Worm (Caenorhabditis elegans) whole organism, young adult: Measurements from ENCODE around the gene natb-1.

Experiments used
- C17E4.6 ChIP-seq: fragments of 200-800 bp; sonication (Bioruptor generic); IDR thresholded peaks from 2 replicates; pipeline ENCODE4 v1.3.6; 2022; ENCODE audit warnings: missing genetic modification reagents, missing genetic modification characterization, missing compliant biosample characterization
- F37B4.10 ChIP-seq: fragments of 200-800 bp; sonication (Bioruptor generic); IDR thresholded peaks from 2 replicates; pipeline ENCODE4 v1.3.6; 2022; ENCODE audit warnings: missing genetic modification characterization, missing compliant biosample characterization
- F49E8.2 ChIP-seq: sonication (generic microtip); optimal IDR thresholded peaks from 3 replicates; lab custom pipeline; 2017; ENCODE audit warnings: missing genetic modification characterization, mild to moderate bottlenecking, missing compliant biosample characterization, antibody characterized with exemption, moderate library complexity; ENCODE audit not compliant: insufficient read depth
- K12H6.12 ChIP-seq: fragments of 200-800 bp; sonication (Bioruptor generic); optimal IDR thresholded peaks from 2 replicates; lab custom pipeline; 2018; ENCODE audit warnings: mild to moderate bottlenecking, missing genetic modification characterization, missing compliant biosample characterization
- akir-1 ChIP-seq: fragments of 200-800 bp; sonication (Bioruptor generic); optimal IDR thresholded peaks from 2 replicates; lab custom pipeline; 2018; ENCODE audit warnings: mild to moderate bottlenecking, missing genetic modification characterization, moderate library complexity, missing compliant biosample characterization
- athp-1 ChIP-seq: sonication (generic microtip); optimal IDR thresholded peaks from 2 replicates; lab custom pipeline; 2017; ENCODE audit warnings: mild to moderate bottlenecking, missing genetic modification characterization, missing compliant biosample characterization
- bed-2 ChIP-seq: fragments of 200-800 bp; sonication (Bioruptor generic); IDR thresholded peaks from 2 replicates; pipeline ENCODE4 v1.3.6; 2022; ENCODE audit warnings: missing genetic modification reagents, missing genetic modification characterization, missing compliant biosample characterization
- ccch-3 ChIP-seq: fragments of 200-800 bp; sonication (Bioruptor generic); optimal IDR thresholded peaks from 2 replicates; lab custom pipeline; 2018; ENCODE audit warnings: mild to moderate bottlenecking, missing genetic modification characterization, missing compliant biosample characterization
- cebp-1 ChIP-seq, 2 experiments: fragments of 200-800 bp in 1 of 2; sonication (Bioruptor generic) in 1 of 2; sonication (generic microtip) in 1 of 2; IDR thresholded peaks in 1 of 2; optimal IDR thresholded peaks in 1 of 2; 2 replicates each; pipeline versions ENCODE4 v1.3.6 to Lab custom; 2017 to 2022; ENCODE audit warnings: missing compliant biosample characterization in 2 of 2, missing genetic modification characterization in 2 of 2, mild to moderate bottlenecking in 1 of 2, missing genetic modification reagents in 1 of 2, moderate library complexity in 1 of 2
- ceh-100 ChIP-seq: fragments of 200-800 bp; sonication (Bioruptor generic); IDR thresholded peaks from 2 replicates; pipeline ENCODE4 v1.3.6; 2022; ENCODE audit warnings: missing genetic modification reagents, missing genetic modification characterization, missing compliant biosample characterization
- ceh-79 ChIP-seq: sonication (generic microtip); optimal IDR thresholded peaks from 2 replicates; lab custom pipeline; 2017; ENCODE audit warnings: mild to moderate bottlenecking, missing genetic modification characterization, missing compliant biosample characterization
- ceh-91 ChIP-seq: fragments of 200-800 bp; sonication (Bioruptor generic); IDR thresholded peaks from 2 replicates; pipeline ENCODE4 v1.3.6; 2022; ENCODE audit warnings: missing genetic modification reagents, missing genetic modification characterization, missing compliant biosample characterization
- die-1 ChIP-seq: sonication (generic microtip); optimal IDR thresholded peaks from 2 replicates; lab custom pipeline; 2016; ENCODE audit warnings: missing genotype, mild to moderate bottlenecking, missing genetic modification characterization, missing compliant biosample characterization
- egrh-3 ChIP-seq: fragments of 200-800 bp; sonication (Bioruptor generic); IDR thresholded peaks from 2 replicates; pipeline ENCODE4 v1.3.6; 2022; ENCODE audit warnings: missing genetic modification reagents, missing genetic modification characterization, missing compliant biosample characterization
- ekl-4 ChIP-seq: fragments of 200-800 bp; sonication (Bioruptor generic); IDR thresholded peaks from 2 replicates; pipeline ENCODE4 v1.3.6; 2022; ENCODE audit warnings: missing genetic modification reagents, missing genetic modification characterization, missing compliant biosample characterization
- lsl-1 ChIP-seq: fragments of 200-800 bp; sonication (Bioruptor generic); optimal IDR thresholded peaks from 2 replicates; lab custom pipeline; 2018; ENCODE audit warnings: mild to moderate bottlenecking, missing genetic modification characterization, moderate library complexity, missing compliant biosample characterization
- lsy-27 ChIP-seq: sonication (generic microtip); optimal IDR thresholded peaks from 2 replicates; lab custom pipeline; 2017; ENCODE audit warnings: missing genetic modification characterization, mild to moderate bottlenecking, missing compliant biosample characterization, antibody characterized with exemption, missing genotype, borderline replicate concordance; ENCODE audit not compliant: insufficient read depth
- madf-3 ChIP-seq: fragments of 200-800 bp; sonication (Bioruptor generic); IDR thresholded peaks from 2 replicates; pipeline ENCODE4 v1.3.6; 2022; ENCODE audit warnings: missing genetic modification reagents, missing genetic modification characterization, missing compliant biosample characterization
- madf-6 ChIP-seq: fragments of 200-800 bp; sonication (Bioruptor generic); IDR thresholded peaks from 2 replicates; pipeline ENCODE4 v1.3.6; 2022; ENCODE audit warnings: missing genetic modification reagents, missing genetic modification characterization, missing compliant biosample characterization
- madf-8 ChIP-seq: fragments of 200-800 bp; sonication (Bioruptor generic); conservative IDR thresholded peaks from 2 replicates; pipeline ENCODE4 v1.3.6; 2022; ENCODE audit warnings: missing genetic modification reagents, missing genetic modification characterization, missing compliant biosample characterization
- nfyb-1 ChIP-seq: fragments of 200-800 bp; sonication (Bioruptor generic); IDR thresholded peaks from 2 replicates; pipeline ENCODE4 v1.3.6; 2022; ENCODE audit warnings: missing genetic modification reagents, missing genetic modification characterization, missing compliant biosample characterization
- nhr-27 ChIP-seq: fragments of 200-800 bp; sonication (Bioruptor generic); optimal IDR thresholded peaks from 2 replicates; lab custom pipeline; 2018; ENCODE audit warnings: mild to moderate bottlenecking, missing genetic modification characterization, moderate library complexity, missing compliant biosample characterization
- rec-8 ChIP-seq, 2 experiments: sonication (generic microtip); optimal IDR thresholded peaks; 2 replicates each; lab custom pipeline; 2016; ENCODE audit warnings: mild to moderate bottlenecking in 2 of 2, missing genetic modification characterization in 2 of 2, missing genetic modification reagents in 2 of 2, missing genotype in 2 of 2, missing biosample characterization in 1 of 2, missing compliant biosample characterization in 1 of 2, moderate library complexity in 1 of 2
- rpc-1 ChIP-seq, 2 experiments: fragments of 150-350 bp in 1 of 2; sonication (generic microtip) in 1 of 2; optimal IDR thresholded peaks; 2 replicates each; lab custom pipeline; 2014 to 2018; ENCODE audit warnings: missing biosample characterization in 1 of 2, missing genetic modification characterization in 1 of 2, missing genetic modification reagents in 1 of 2, missing genotype in 1 of 2
- snpc-1.3 ChIP-seq: sonication (generic microtip); optimal IDR thresholded peaks from 2 replicates; lab custom pipeline; 2017; ENCODE audit warnings: missing genetic modification characterization, mild to moderate bottlenecking, missing compliant biosample characterization, antibody characterized with exemption, moderate library complexity, missing genotype, missing genetic modification reagents; ENCODE audit not compliant: insufficient read depth
- snpc-4 ChIP-seq, 5 experiments: fragments of 150-350 bp in 1 of 5; sonication (generic microtip) in 4 of 5; optimal IDR thresholded peaks; 2 replicates each; lab custom pipeline; 2014 to 2018; ENCODE audit warnings: missing genetic modification characterization in 5 of 5, missing biosample characterization in 3 of 5, antibody characterized with exemption in 2 of 5, mild to moderate bottlenecking in 2 of 5, missing compliant biosample characterization in 2 of 5, missing genotype in 2 of 5, moderate library complexity in 2 of 5, missing genetic modification reagents in 1 of 5
- somi-1 ChIP-seq: fragments of 200-800 bp; sonication (Bioruptor generic); optimal IDR thresholded peaks from 2 replicates; lab custom pipeline; 2018; ENCODE audit warnings: mild to moderate bottlenecking, missing genetic modification characterization, missing compliant biosample characterization
- xnd-1 ChIP-seq: sonication (generic microtip); optimal IDR thresholded peaks from 2 replicates; lab custom pipeline; 2016; ENCODE audit warnings: missing genotype, missing genetic modification reagents, missing genetic modification characterization, missing compliant biosample characterization
- zfh-2 ChIP-seq: fragments of 200-800 bp; sonication (Bioruptor generic); conservative IDR thresholded peaks from 2 replicates; pipeline ENCODE4 v1.3.6; 2022; ENCODE audit warnings: missing genetic modification reagents, missing genetic modification characterization, missing compliant biosample characterization

Gene natb-1

DNA sequence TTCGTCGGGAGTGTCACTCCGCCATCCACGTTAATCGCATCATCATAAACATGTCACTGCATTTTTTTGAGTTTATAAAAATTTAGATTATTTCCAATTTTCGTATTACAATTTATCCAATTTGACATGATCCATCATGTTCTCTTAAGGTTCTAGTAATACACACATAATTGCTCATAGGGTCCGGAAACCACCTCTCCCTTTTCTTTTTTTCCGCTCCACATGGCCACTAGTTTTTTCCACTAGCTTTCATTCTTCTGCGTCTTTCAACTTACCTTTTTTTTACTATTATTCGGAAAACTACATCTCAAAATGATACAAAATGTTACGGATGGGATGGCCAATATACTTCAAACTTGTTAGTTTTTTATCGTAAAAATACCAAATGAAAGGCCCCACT, 2.6 kb upstream of the natb-1 start, which contains the start of gene Y97E10AL.1:
TSS of gene Y97E10AL.1 (plus strand) at position 301 of the 400 bp plus-strand sequence.
- TF ChIP-seq akir-1 (GFP tag; lab: Kevin White, UChicago) (no peak), ccch-3 (GFP tag; lab: Kevin White, UChicago) (no peak), egrh-3 (GFP tag; lab: Robert Waterston, UW) (no peak), snpc-4 (GFP tag; optimal IDR thresholded peaks at IDR 0.05; lab: Kevin White, UChicago) (no peak), snpc-4 (tag; optimal IDR thresholded peaks at IDR 0.05; lab: Kevin White, UChicago) (no peak), rpc-1 (optimal IDR thresholded peaks at IDR 0.05; lab: Kevin White, UChicago) (no peak), rpc-1 (tag; optimal IDR thresholded peaks at IDR 0.05; lab: Kevin White, UChicago) (no peak), ceh-100 (GFP tag; lab: Robert Waterston, UW) (no peak), madf-8 (GFP tag; lab: Robert Waterston, UW) (no peak), ceh-91 (GFP tag; lab: Robert Waterston, UW) (no peak), snpc-1.3 (tag; lab: Kevin White, UChicago) (no peak), rec-8 (tag; optimal IDR thresholded peaks at IDR 0.05; lab: Kevin White, UChicago) (no peak), bed-2 (GFP tag; lab: Robert Waterston, UW) (no peak), ekl-4 (GFP tag; lab: Robert Waterston, UW) (no peak), F49E8.2 (tag; lab: Kevin White, UChicago) (no peak), cebp-1 (GFP tag; IDR thresholded peaks at IDR 0.05; lab: Robert Waterston, UW) (no peak), cebp-1 (tag; optimal IDR thresholded peaks at IDR 0.05; lab: Kevin White, UChicago) (no peak), athp-1 (tag; lab: Kevin White, UChicago) (no peak), zfh-2 (GFP tag; lab: Robert Waterston, UW) (no peak)
- TF ChIP-seq, all 124 proteins: peak for 0

DNA sequence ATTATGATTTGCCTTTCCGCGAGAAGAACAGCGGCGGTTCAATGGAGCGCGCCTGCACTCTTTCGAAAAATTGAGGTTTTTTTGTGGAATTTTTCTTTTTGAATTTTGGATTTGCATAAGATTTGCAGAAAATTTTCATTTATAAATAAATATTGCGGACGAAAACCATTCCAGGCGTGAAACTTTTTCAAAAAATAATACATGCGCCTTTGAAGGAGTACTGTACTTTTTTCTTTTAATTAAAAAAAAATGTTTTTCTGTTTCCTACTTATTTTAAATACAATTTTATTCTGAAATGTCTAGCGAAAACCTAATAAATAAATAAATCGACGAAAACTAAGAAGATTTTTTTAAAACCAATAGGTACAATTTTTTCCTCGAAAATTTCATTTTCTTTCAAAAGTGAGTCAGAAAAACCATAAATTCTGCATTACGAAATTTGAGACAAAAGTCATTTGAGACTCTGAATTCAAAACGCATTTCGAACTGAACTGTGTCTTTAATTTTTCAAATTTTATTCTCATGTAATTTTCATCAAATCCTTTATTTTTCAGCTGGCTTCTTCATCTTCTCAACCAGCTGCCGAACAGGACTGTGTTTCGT, 2.1 kb downstream of the natb-1 start, which contains the start of gene F26D11.1:
TSS of gene F26D11.1 (plus strand) at position 553 of the 603 bp plus-strand sequence.
- TF ChIP-seq lsl-1 (peak; percentile 74), lsy-27 (tag; lab: Kevin White, UChicago) (no peak), F37B4.10 (no peak), nfyb-1 (GFP tag; lab: Robert Waterston, UW) (no peak), die-1 (tag; lab: Kevin White, UChicago) (no peak), ceh-79 (tag; lab: Kevin White, UChicago) (no peak), madf-6 (GFP tag; lab: Robert Waterston, UW) (peak; percentile 82), xnd-1 (tag; lab: Kevin White, UChicago) (peak; percentile 77), madf-8 (GFP tag; lab: Robert Waterston, UW) (peak; percentile 87), nhr-27 (no peak), madf-3 (GFP tag; lab: Robert Waterston, UW) (no peak)

- TF ChIP-seq somi-1 (GFP tag; lab: Kevin White, UChicago) (peak; percentile 20), zfh-2 (GFP tag; lab: Robert Waterston, UW) (peak; percentile 56), cebp-1 (GFP tag; IDR thresholded peaks at IDR 0.05; lab: Robert Waterston, UW) (no peak), cebp-1 (tag; optimal IDR thresholded peaks at IDR 0.05; lab: Kevin White, UChicago) (peak; percentile 25), K12H6.12 (peak; percentile 10), C17E4.6 (GFP tag; lab: Robert Waterston, UW) (no peak)
Measured at ce11 chrV:7980370-7980987, 2.8 kb downstream of the natb-1 start.
